Worm (Caenorhabditis elegans): ENCODE results near the gene sym-2.

ce11 chrII:9130339-9130738 lies 57.9 kb downstream of the sym-2 start:
- TF ChIP-seq ama-1 (optimal IDR thresholded peaks at IDR 0.05) (no peak), elt-3 (tag; optimal IDR thresholded peaks at IDR 0.05) (no peak), snpc-4 (tag; optimal IDR thresholded peaks at IDR 0.05) (no peak), nhr-237 (tag; optimal IDR thresholded peaks at IDR 0.05) (no peak), lsy-12 (tag; optimal IDR thresholded peaks at IDR 0.05) (no peak), jun-1 (tag; optimal IDR thresholded peaks at IDR 0.05) (no peak), nfya-1 (tag; optimal IDR thresholded peaks at IDR 0.05; ENCODE audit: insufficient read depth) (no peak), nhr-12 (tag; optimal IDR thresholded peaks at IDR 0.05) (no peak), pqm-1 (tag; optimal IDR thresholded peaks at IDR 0.05) (no peak), nhr-28 (tag; optimal IDR thresholded peaks at IDR 0.05) (no peak), fkh-10 (GFP tag; optimal IDR thresholded peaks at IDR 0.05) (no peak)
